ENCODE assay signal across 3 worm cellular contexts in the genomic region with DNA sequence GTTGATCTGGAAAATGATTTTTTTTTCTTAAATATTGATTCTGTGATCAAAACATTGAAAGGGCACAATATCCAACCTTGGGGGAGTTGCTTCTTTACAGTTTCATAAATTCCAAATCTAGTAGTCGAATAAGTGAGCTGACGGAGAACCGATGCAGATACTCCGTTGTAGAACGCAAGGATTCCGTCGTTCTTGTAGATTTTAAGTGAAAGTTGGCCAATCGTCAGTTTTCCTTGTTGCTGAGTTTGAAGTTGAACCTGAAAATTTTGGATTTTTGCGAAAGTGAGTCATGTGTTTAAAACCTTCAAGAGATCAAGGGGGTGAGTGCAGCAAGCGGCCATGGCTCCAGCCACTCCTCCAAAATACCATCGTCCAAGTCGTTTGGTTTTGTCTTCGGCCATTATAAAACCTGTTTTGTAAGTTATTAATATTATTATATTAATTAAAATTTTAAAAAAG.
TF ChIP-seq lines count a peak whose summit lies in the region.

A gene (minus strand): TSS at position 409 of the 459 bp plus-strand sequence.

TF ChIP-seq in whole organism, L1 larva, 84 proteins besides CTCF, POLR2A, EP300 and RAD21:
- TF ChIP-seq mdl-1 (tag; optimal IDR thresholded peaks at IDR 0.05; lab: Kevin White, UChicago) (peak in 1 of 2 experiments; percentile 31), mef-2 (tag; optimal IDR thresholded peaks at IDR 0.05; lab: Kevin White, UChicago) (no peak), ama-1 (optimal IDR thresholded peaks at IDR 0.05; lab: Kevin White, UChicago) (peak; percentile 42), aha-1 (tag; optimal IDR thresholded peaks at IDR 0.05; lab: Kevin White, UChicago) (no peak)

TF ChIP-seq in whole organism, L3 larva, 47 proteins besides CTCF, POLR2A, EP300 and RAD21:
- TF ChIP-seq unc-62 (GFP tag; optimal IDR thresholded peaks at IDR 0.05; lab: Kevin White, UChicago) (no peak), ama-1 (optimal IDR thresholded peaks at IDR 0.05; lab: Kevin White, UChicago) (peak; percentile 88), elt-2 (tag; optimal IDR thresholded peaks at IDR 0.05; lab: Kevin White, UChicago) (peak; percentile 15), ceh-16 (tag; optimal IDR thresholded peaks at IDR 0.05; lab: Kevin White, UChicago) (no peak)

TF ChIP-seq in whole organism, L4 larva, 104 proteins besides CTCF, POLR2A, EP300 and RAD21:
- peak; percentile 10 for TF ChIP-seq duxl-1 (tag; optimal IDR thresholded peaks at IDR 0.05; lab: Kevin White, UChicago; ENCODE audit: poor library complexity)
- peak; percentile 32 for TF ChIP-seq aha-1 (tag; lab: Kevin White, UChicago)
- no peak for TF ChIP-seq mxl-3 (GFP tag; optimal IDR thresholded peaks at IDR 0.05; lab: Kevin White, UChicago)
- TF ChIP-seq aly-2 (tag; optimal IDR thresholded peaks at IDR 0.05; lab: Kevin White, UChicago), result no peak
- TF ChIP-seq nhr-10 (tag; optimal IDR thresholded peaks at IDR 0.05; lab: Kevin White, UChicago), result no peak
- TF ChIP-seq ceh-20 (GFP tag; IDR thresholded peaks at IDR 0.05; lab: Robert Waterston, UW), result 0 out of 2 replicates have a peak, but pooled peaks have one; percentile 40
- TF ChIP-seq nhr-41 (GFP tag; IDR thresholded peaks at IDR 0.05; lab: Robert Waterston, UW), result no peak
- TF ChIP-seq ama-1 (optimal IDR thresholded peaks at IDR 0.05; lab: Kevin White, UChicago), result peak; percentile 74
- TF ChIP-seq saeg-2 (GFP tag; IDR thresholded peaks at IDR 0.05; lab: Robert Waterston, UW), result no peak
- TF ChIP-seq Y105C5A.15 (GFP tag; IDR thresholded peaks at IDR 0.05; lab: Robert Waterston, UW), result no peak
- no peak for TF ChIP-seq Y75B8A.6 (GFP tag; IDR thresholded peaks at IDR 0.05; lab: Robert Waterston, UW)
- 0 out of 2 replicates have a peak, but pooled peaks have one; percentile 10 for TF ChIP-seq lin-38 (GFP tag; IDR thresholded peaks at IDR 0.05; lab: Robert Waterston, UW)
